Fruit fly (Drosophila melanogaster): ENCODE data around the gene t-cup.

The t-cup gene

dm6 chr2L:12464065-12464464 lies 33.1 kb downstream of the t-cup start (continued):
- no peak for TF ChIP-seq Max (GFP tag; optimal IDR thresholded peaks at IDR 0.05)
- TF ChIP-seq CG6765 (GFP tag; optimal IDR thresholded peaks at IDR 0.05) = no peak
- TF ChIP-seq CG12104 (GFP tag; optimal IDR thresholded peaks at IDR 0.05) = no peak
- TF ChIP-seq D19B (GFP tag; optimal IDR thresholded peaks at IDR 0.05) = peak; percentile 35
- TF ChIP-seq CG9932 (GFP tag; IDR thresholded peaks at IDR 0.05) = peak; percentile 31; the same call in 1 of the 2 replicates
- TF ChIP-seq CG10543 (GFP tag; optimal IDR thresholded peaks at IDR 0.05) = peak; percentile 33
- TF ChIP-seq sr (GFP tag; IDR thresholded peaks at IDR 0.05) = 0 out of 3 replicates have a peak, but pooled peaks have one; percentile 14
- TF ChIP-seq da (GFP tag; optimal IDR thresholded peaks at IDR 0.05) = no peak
- no peak for TF ChIP-seq CG10209 (GFP tag; optimal IDR thresholded peaks at IDR 0.05)
- TF ChIP-seq cg (GFP tag; optimal IDR thresholded peaks at IDR 0.05) = no peak
- TF ChIP-seq sisA (GFP tag; IDR thresholded peaks at IDR 0.05) = no peak
- no peak for TF ChIP-seq Chrac-16 (GFP tag; optimal IDR thresholded peaks at IDR 0.05)
- TF ChIP-seq cas (GFP tag; IDR thresholded peaks at IDR 0.05) = no peak
- TF ChIP-seq CG17385 (GFP tag; optimal IDR thresholded peaks at IDR 0.05) = no peak
- no peak for TF ChIP-seq CG8359 (GFP tag; optimal IDR thresholded peaks at IDR 0.05; ENCODE audit: borderline replicate concordance)
- no peak for TF ChIP-seq Rx (GFP tag; IDR thresholded peaks at IDR 0.05)
- no peak for TF ChIP-seq CG1233 (GFP tag; optimal IDR thresholded peaks at IDR 0.05)
- no peak for TF ChIP-seq CG9876 (GFP tag; optimal IDR thresholded peaks at IDR 0.05)
- TF ChIP-seq CkIIα-i1 (GFP tag; IDR thresholded peaks at IDR 0.05) = no peak
- no peak for TF ChIP-seq cwo (GFP tag; optimal IDR thresholded peaks at IDR 0.05)
- TF ChIP-seq mirr (GFP tag; optimal IDR thresholded peaks at IDR 0.05) = peak; percentile 55
- no peak for TF ChIP-seq odd (GFP tag; optimal IDR thresholded peaks at IDR 0.05)
- TF ChIP-seq dm (GFP tag; optimal IDR thresholded peaks at IDR 0.05) = no peak
- TF ChIP-seq CG17829 (tag; optimal IDR thresholded peaks at IDR 0.05) = no peak
- TF ChIP-seq yki (optimal IDR thresholded peaks at IDR 0.05) = no peak
- no peak for TF ChIP-seq stwl (tag; optimal IDR thresholded peaks at IDR 0.05)
- TF ChIP-seq trh (GFP tag; optimal IDR thresholded peaks at IDR 0.05) = no peak
- TF ChIP-seq CG34422 (GFP tag; IDR thresholded peaks at IDR 0.05) = no peak
- no peak for TF ChIP-seq CG7556 (GFP tag; optimal IDR thresholded peaks at IDR 0.05)
- TF ChIP-seq CG15073 (GFP tag; optimal IDR thresholded peaks at IDR 0.05) = no peak
- TF ChIP-seq sob (GFP tag; IDR thresholded peaks at IDR 0.05) = no peak
- no peak for TF ChIP-seq bowl (GFP tag; IDR thresholded peaks at IDR 0.05)
- TF ChIP-seq CG6813 (GFP tag; optimal IDR thresholded peaks at IDR 0.05) = no peak
- no peak for TF ChIP-seq Lhr (GFP tag; optimal IDR thresholded peaks at IDR 0.05)
- TF ChIP-seq CG8089 (GFP tag; optimal IDR thresholded peaks at IDR 0.05) = no peak
- no peak for TF ChIP-seq tgo (GFP tag; IDR thresholded peaks at IDR 0.05)
- TF ChIP-seq CG6854 (GFP tag; optimal IDR thresholded peaks at IDR 0.05) = no peak
- TF ChIP-seq Ravus (GFP tag; IDR thresholded peaks at IDR 0.05) = no peak
- TF ChIP-seq seq (GFP tag; IDR thresholded peaks at IDR 0.05) = 0 out of 2 replicates have a peak, but pooled peaks have one; percentile 22
- no peak for TF ChIP-seq HmgD (GFP tag; optimal IDR thresholded peaks at IDR 0.05)
- no peak for TF ChIP-seq nom (GFP tag; optimal IDR thresholded peaks at IDR 0.05)
- TF ChIP-seq pros (GFP tag; optimal IDR thresholded peaks at IDR 0.05) = no peak
- no peak for TF ChIP-seq maf-S (GFP tag; optimal IDR thresholded peaks at IDR 0.05)
- TF ChIP-seq CG7987 (GFP tag; optimal IDR thresholded peaks at IDR 0.05) = no peak
- TF ChIP-seq gsb (GFP tag; IDR thresholded peaks at IDR 0.05) = no peak
- no peak for TF ChIP-seq CG2116 (GFP tag; optimal IDR thresholded peaks at IDR 0.05)
- TF ChIP-seq Aef1 (GFP tag; IDR thresholded peaks at IDR 0.05) = no peak
- TF ChIP-seq CG18262 (tag; optimal IDR thresholded peaks at IDR 0.05) = no peak
- no peak for TF ChIP-seq Ets65A (GFP tag)
- no peak for TF ChIP-seq CG2875 (GFP tag; optimal IDR thresholded peaks at IDR 0.05)
- TF ChIP-seq CG3407 (GFP tag; optimal IDR thresholded peaks at IDR 0.05) = no peak
- no peak for TF ChIP-seq CG13123 (GFP tag; optimal IDR thresholded peaks at IDR 0.05)
- TF ChIP-seq dysf (GFP tag; IDR thresholded peaks at IDR 0.05) = 0 out of 3 replicates have a peak, but pooled peaks have one; percentile 24
